Worm (Caenorhabditis elegans): ENCODE measurements around the gene gob-1.
A peak's percentile ranks its signal among the peaks of the same experiment; 100 is the strongest.

The gob-1 gene

ce11 chrX:15535190-15535636 is 41.8 kb downstream of the gob-1 start (continued):
- TF ChIP-seq dpl-1 (GFP tag; optimal IDR thresholded peaks at IDR 0.05) (peak in 2 of 3 experiments; percentile 3 to 22), aly-2 (tag; optimal IDR thresholded peaks at IDR 0.05) (no peak), snpc-4 (tag; optimal IDR thresholded peaks at IDR 0.05) (no peak), nhr-84 (tag; optimal IDR thresholded peaks at IDR 0.05) (no peak), irx-1 (tag; optimal IDR thresholded peaks at IDR 0.05) (peak; percentile 38), nhr-76 (tag; optimal IDR thresholded peaks at IDR 0.05) (no peak), hlh-4 (tag; optimal IDR thresholded peaks at IDR 0.05) (no peak), grh-1 (GFP tag; IDR thresholded peaks at IDR 0.05) (no peak), alr-1 (tag; optimal IDR thresholded peaks at IDR 0.05; ENCODE audit: borderline replicate concordance) (no peak), zip-4 (GFP tag; optimal IDR thresholded peaks at IDR 0.05) (peak; percentile 10), fkh-8 (tag; optimal IDR thresholded peaks at IDR 0.05) (peak; percentile 79), ama-1 (optimal IDR thresholded peaks at IDR 0.05) (no peak), hpl-2 (GFP tag; optimal IDR thresholded peaks at IDR 0.05) (no peak), efl-3 (GFP tag; optimal IDR thresholded peaks at IDR 0.05) (no peak), sptf-1 (tag; optimal IDR thresholded peaks at IDR 0.05) (no peak), C16A3.4 (tag; optimal IDR thresholded peaks at IDR 0.05) (no peak), mdl-1 (tag; optimal IDR thresholded peaks at IDR 0.05) (peak in 1 of 2 experiments; percentile 14), unc-130 (tag; optimal IDR thresholded peaks at IDR 0.05) (no peak), nhr-237 (tag; optimal IDR thresholded peaks at IDR 0.05) (no peak), unc-98 (GFP tag; IDR thresholded peaks at IDR 0.05) (no peak), nhr-71 (tag; optimal IDR thresholded peaks at IDR 0.05) (peak; percentile 91), unc-30 (tag; optimal IDR thresholded peaks at IDR 0.05) (no peak), egl-13 (tag; optimal IDR thresholded peaks at IDR 0.05) (peak; percentile 87), aha-1 (tag; optimal IDR thresholded peaks at IDR 0.05) (no peak), tlp-1 (tag; optimal IDR thresholded peaks at IDR 0.05) (no peak), ets-5 (GFP tag; IDR thresholded peaks at IDR 0.05) (no peak), nhr-19 (GFP tag; conservative IDR thresholded peaks at IDR 0.05) (peak; percentile 61), jun-1 (tag; optimal IDR thresholded peaks at IDR 0.05) (no peak), lin-14 (GFP tag; optimal IDR thresholded peaks at IDR 0.05) (peak; percentile 96), fkh-10 (GFP tag; optimal IDR thresholded peaks at IDR 0.05) (peak; percentile 86), ztf-11 (tag; optimal IDR thresholded peaks at IDR 0.05) (peak in 1 of 2 experiments; percentile 23), skn-1 (tag; optimal IDR thresholded peaks at IDR 0.05) (no peak), efl-1 (optimal IDR thresholded peaks at IDR 0.05) (peak; percentile 41 to 43), efl-1 (GFP tag; optimal IDR thresholded peaks at IDR 0.05 in 1 of 2) (no peak), unc-86 (tag; optimal IDR thresholded peaks at IDR 0.05) (peak; percentile 92), Y116A8C.19 (tag; optimal IDR thresholded peaks at IDR 0.05; ENCODE audit: borderline replicate concordance) (no peak), blmp-1 (tag; optimal IDR thresholded peaks at IDR 0.05) (no peak), nhr-90 (tag; optimal IDR thresholded peaks at IDR 0.05; ENCODE audit: poor library complexity) (no peak), F16B12.6 (tag; optimal IDR thresholded peaks at IDR 0.05) (no peak), isw-1 (GFP tag; IDR thresholded peaks at IDR 0.05) (peak; percentile 54), lin-13 (GFP tag; optimal IDR thresholded peaks at IDR 0.05) (peak; percentile 58), fkh-4 (tag; optimal IDR thresholded peaks at IDR 0.05; ENCODE audit: borderline replicate concordance) (no peak), nhr-47 (tag; optimal IDR thresholded peaks at IDR 0.05) (peak; percentile 83), swsn-7 (tag; optimal IDR thresholded peaks at IDR 0.05) (peak; percentile 71)

- TF ChIP-seq sox-4 (tag; optimal IDR thresholded peaks at IDR 0.05) (peak; percentile 71), ceh-90 (tag; optimal IDR thresholded peaks at IDR 0.05) (no peak), Y116A8C.19 (tag; optimal IDR thresholded peaks at IDR 0.05; ENCODE audit: borderline replicate concordance) (no peak), fkh-4 (tag; optimal IDR thresholded peaks at IDR 0.05; ENCODE audit: borderline replicate concordance) (no peak), pag-3 (tag; optimal IDR thresholded peaks at IDR 0.05; ENCODE audit: borderline replicate concordance, insufficient read depth) (no peak), lin-13 (GFP tag; optimal IDR thresholded peaks at IDR 0.05) (no peak), nhr-28 (tag; optimal IDR thresholded peaks at IDR 0.05) (no peak), lin-14 (GFP tag; optimal IDR thresholded peaks at IDR 0.05) (peak; percentile 80), fkh-8 (tag; optimal IDR thresholded peaks at IDR 0.05) (peak; percentile 82), nhr-71 (tag; optimal IDR thresholded peaks at IDR 0.05) (peak; percentile 77), C04F5.9 (tag; optimal IDR thresholded peaks at IDR 0.05) (no peak), hlh-17 (GFP tag; optimal IDR thresholded peaks at IDR 0.05; ENCODE audit: borderline replicate concordance) (no peak), blmp-1 (tag; optimal IDR thresholded peaks at IDR 0.05) (peak; percentile 8), nhr-47 (tag; optimal IDR thresholded peaks at IDR 0.05) (peak; percentile 58), elt-3 (tag; optimal IDR thresholded peaks at IDR 0.05) (no peak), unc-86 (tag; optimal IDR thresholded peaks at IDR 0.05) (peak; percentile 7), lin-15B (tag; optimal IDR thresholded peaks at IDR 0.05) (no peak), ceh-8 (GFP tag; optimal IDR thresholded peaks at IDR 0.05) (peak; percentile 87), grh-1 (GFP tag; IDR thresholded peaks at IDR 0.05) (no peak), tlp-1 (tag; optimal IDR thresholded peaks at IDR 0.05) (no peak)
Measured at ce11 chrX:15536017-15536416, 42.6 kb downstream of the gob-1 start.

All from whole organism, L1 larva.